Worm (Caenorhabditis elegans) whole organism, L4/young adult: ENCODE data around the gene hrg-6.

Source experiments
- dao-5 ChIP-seq: sonication (generic microtip); optimal IDR thresholded peaks from 2 replicates; lab custom pipeline; 2016; ENCODE audit warnings: missing genotype, missing genetic modification characterization, moderate library complexity, missing compliant biosample characterization
- him-1 ChIP-seq: sonication (generic microtip); optimal IDR thresholded peaks from 2 replicates; lab custom pipeline; 2016; ENCODE audit warnings: missing genotype, missing genetic modification reagents, missing genetic modification characterization, missing compliant biosample characterization

DNA sequence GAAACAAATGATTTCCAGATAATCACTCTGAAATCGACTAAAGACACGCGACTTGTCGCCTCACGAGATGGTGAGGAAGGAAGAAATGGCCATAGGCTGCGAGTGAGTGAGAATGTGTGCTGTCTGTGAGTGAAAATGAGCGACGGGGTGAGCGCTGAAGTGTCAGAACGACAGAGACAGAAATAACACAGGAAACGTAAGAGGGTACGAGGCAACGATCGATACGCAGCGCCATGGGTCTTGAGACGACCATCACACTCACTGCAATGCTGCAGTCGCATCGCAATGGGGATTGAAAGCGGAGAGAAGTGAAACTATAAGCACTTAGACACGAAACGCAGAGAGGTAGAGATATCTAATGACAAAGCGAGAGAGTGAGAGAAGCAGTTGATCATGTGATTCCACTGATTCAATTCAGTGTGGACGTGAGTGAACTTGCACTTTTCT, 50.4 kb downstream of the hrg-6 start:
- TF ChIP-seq him-1 (tag; lab: Kevin White, UChicago) (peak; percentile 90), dao-5 (tag; lab: Kevin White, UChicago) (peak; percentile 52)
